Worm (Caenorhabditis elegans) whole organism, late embryonic: ENCODE measurements around the gene spin-4.

Experiments
- C08G9.2 ChIP-seq: sonication (generic microtip); optimal IDR thresholded peaks from 2 replicates; lab custom pipeline; 2016; ENCODE audit warnings: mild to moderate bottlenecking, missing genetic modification characterization, moderate library complexity, missing compliant biosample characterization
- C38D4.7 ChIP-seq: fragments of 200-800 bp; sonication (Bioruptor generic); optimal IDR thresholded peaks from 2 replicates; lab custom pipeline; 2018; ENCODE audit warnings: mild to moderate bottlenecking, missing genetic modification characterization, moderate library complexity, missing compliant biosample characterization
- F13H6.1 ChIP-seq: sonication (generic microtip); optimal IDR thresholded peaks from 2 replicates; lab custom pipeline; 2016; ENCODE audit warnings: missing genetic modification characterization, missing compliant biosample characterization
- ahr-1 ChIP-seq: sonication (generic microtip); optimal IDR thresholded peaks from 2 replicates; lab custom pipeline; 2016; ENCODE audit warnings: missing genetic modification characterization, missing compliant biosample characterization
- ceh-18 ChIP-seq: sonication (generic microtip); optimal IDR thresholded peaks from 2 replicates; lab custom pipeline; 2016; ENCODE audit warnings: missing genetic modification characterization, missing compliant biosample characterization
- ceh-19 ChIP-seq: fragments of 200-800 bp; sonication (Bioruptor generic); optimal IDR thresholded peaks from 2 replicates; lab custom pipeline; 2018; ENCODE audit warnings: mild to moderate bottlenecking, missing genetic modification characterization, missing compliant biosample characterization
- ceh-2 ChIP-seq: sonication (generic microtip); optimal IDR thresholded peaks from 2 replicates; lab custom pipeline; 2016; ENCODE audit warnings: missing genotype, missing genetic modification characterization, missing compliant biosample characterization
- ceh-22 ChIP-seq: sonication (generic microtip); optimal IDR thresholded peaks from 2 replicates; lab custom pipeline; 2017; ENCODE audit warnings: missing biosample characterization, missing genetic modification characterization
- ceh-24 ChIP-seq: sonication (generic microtip); optimal IDR thresholded peaks from 2 replicates; lab custom pipeline; 2016; ENCODE audit warnings: mild to moderate bottlenecking, missing genetic modification characterization, missing compliant biosample characterization
- ceh-31 ChIP-seq: sonication (generic microtip); optimal IDR thresholded peaks from 2 replicates; lab custom pipeline; 2016; ENCODE audit warnings: missing genetic modification characterization, missing compliant biosample characterization
- ceh-34 ChIP-seq: sonication (generic microtip); optimal IDR thresholded peaks from 2 replicates; lab custom pipeline; 2016; ENCODE audit warnings: mild to moderate bottlenecking, missing genetic modification characterization, missing compliant biosample characterization
- ceh-45 ChIP-seq: fragments of 200-800 bp; sonication (Bioruptor generic); IDR thresholded peaks from 2 replicates; pipeline ENCODE4 v1.3.6; 2022; ENCODE audit warnings: missing genetic modification reagents, missing genetic modification characterization, missing compliant biosample characterization
- ceh-48 ChIP-seq: sonication (generic microtip); optimal IDR thresholded peaks from 2 replicates; lab custom pipeline; 2016; ENCODE audit warnings: missing genetic modification characterization, inconsistent platforms, missing compliant biosample characterization
- dmd-4 ChIP-seq: sonication (generic microtip); optimal IDR thresholded peaks from 2 replicates; lab custom pipeline; 2016; ENCODE audit warnings: borderline replicate concordance, missing genetic modification characterization, missing compliant biosample characterization
- elt-2 ChIP-seq: sonication (generic microtip); optimal IDR thresholded peaks from 2 replicates; lab custom pipeline; 2016; ENCODE audit warnings: missing genetic modification reagents, missing genetic modification characterization, missing compliant biosample characterization
- ets-4 ChIP-seq: sonication (generic microtip); optimal IDR thresholded peaks from 2 replicates; lab custom pipeline; 2016; ENCODE audit warnings: missing genetic modification characterization, missing compliant biosample characterization
- eyg-1 ChIP-seq: sonication (generic microtip); optimal IDR thresholded peaks from 2 replicates; lab custom pipeline; 2016; ENCODE audit warnings: missing genotype, missing genetic modification characterization, missing compliant biosample characterization
- fax-1 ChIP-seq: sonication (generic microtip); optimal IDR thresholded peaks from 2 replicates; lab custom pipeline; 2016; ENCODE audit warnings: missing genotype, missing genetic modification characterization, missing compliant biosample characterization
- fkh-6 ChIP-seq: sonication (generic microtip); optimal IDR thresholded peaks from 2 replicates; lab custom pipeline; 2016; ENCODE audit warnings: missing genetic modification characterization, missing compliant biosample characterization
- hlh-30 ChIP-seq: sonication (generic microtip); optimal IDR thresholded peaks from 2 replicates; lab custom pipeline; 2017; ENCODE audit warnings: antibody characterized with exemption, missing genetic modification characterization, missing compliant biosample characterization; ENCODE audit not compliant: insufficient read depth
- hlh-6 ChIP-seq: sonication (generic microtip); optimal IDR thresholded peaks from 2 replicates; lab custom pipeline; 2016; ENCODE audit warnings: missing genotype, missing genetic modification characterization, missing compliant biosample characterization
- hlh-8 ChIP-seq: sonication (generic microtip); optimal IDR thresholded peaks from 2 replicates; lab custom pipeline; 2016; ENCODE audit warnings: missing genotype, missing genetic modification characterization, missing compliant biosample characterization
- lim-6 ChIP-seq: sonication (generic microtip); optimal IDR thresholded peaks from 2 replicates; lab custom pipeline; 2016; ENCODE audit warnings: missing genetic modification characterization, missing compliant biosample characterization
- madf-2 ChIP-seq: sonication (generic microtip); optimal IDR thresholded peaks from 2 replicates; lab custom pipeline; 2017; ENCODE audit warnings: missing genetic modification characterization, missing compliant biosample characterization
- mec-3 ChIP-seq: sonication (generic microtip); optimal IDR thresholded peaks from 2 replicates; lab custom pipeline; 2016; ENCODE audit warnings: borderline replicate concordance, missing genetic modification characterization, missing compliant biosample characterization
- nfya-1 ChIP-seq: sonication (generic microtip); optimal IDR thresholded peaks from 2 replicates; lab custom pipeline; 2017; ENCODE audit warnings: missing genetic modification characterization, mild to moderate bottlenecking, missing compliant biosample characterization, antibody characterized with exemption, moderate library complexity
- pag-3 ChIP-seq: sonication (generic microtip); optimal IDR thresholded peaks from 2 replicates; lab custom pipeline; 2016; ENCODE audit warnings: missing compliant biosample characterization, missing genetic modification characterization, borderline replicate concordance
- pat-9 ChIP-seq: fragments of 200-800 bp; sonication (Bioruptor generic); optimal IDR thresholded peaks from 2 replicates; lab custom pipeline; 2018; ENCODE audit warnings: mild to moderate bottlenecking, missing genetic modification characterization, moderate library complexity, missing compliant biosample characterization
- pros-1 ChIP-seq: fragments of 150-350 bp; optimal IDR thresholded peaks from 2 replicates; lab custom pipeline; 2014; ENCODE audit warnings: missing biosample characterization, missing genetic modification reagents, missing genetic modification characterization
- ref-2 ChIP-seq: sonication (generic microtip); optimal IDR thresholded peaks from 2 replicates; lab custom pipeline; 2016; ENCODE audit warnings: missing genetic modification characterization, missing compliant biosample characterization
- rnt-1 ChIP-seq: sonication (generic microtip); optimal IDR thresholded peaks from 2 replicates; lab custom pipeline; 2016; ENCODE audit warnings: missing genetic modification characterization, missing compliant biosample characterization
- syd-9 ChIP-seq: sonication (generic microtip); optimal IDR thresholded peaks from 2 replicates; lab custom pipeline; 2016; ENCODE audit warnings: mild to moderate bottlenecking, missing genetic modification characterization, moderate library complexity, missing compliant biosample characterization
- tbx-2 ChIP-seq: sonication (generic microtip); optimal IDR thresholded peaks from 2 replicates; lab custom pipeline; 2016; ENCODE audit warnings: missing genetic modification characterization, missing compliant biosample characterization
- tbx-7 ChIP-seq: sonication (generic microtip); optimal IDR thresholded peaks from 2 replicates; lab custom pipeline; 2016; ENCODE audit warnings: missing genotype, missing genetic modification characterization, missing compliant biosample characterization
- unc-3 ChIP-seq, 2 experiments: fragments of 200-800 bp in 1 of 2; sonication (Bioruptor generic) in 1 of 2; sonication (generic microtip) in 1 of 2; conservative IDR thresholded peaks in 1 of 2; optimal IDR thresholded peaks in 1 of 2; 2 replicates each; pipeline versions ENCODE4 v1.3.6 to Lab custom; 2016 to 2022; ENCODE audit warnings: missing compliant biosample characterization in 2 of 2, missing genetic modification characterization in 2 of 2, missing genetic modification reagents in 1 of 2
- unc-86 ChIP-seq: sonication (generic microtip); optimal IDR thresholded peaks from 2 replicates; lab custom pipeline; 2016; ENCODE audit warnings: missing genetic modification characterization, missing compliant biosample characterization
- zip-5 ChIP-seq: sonication (generic microtip); optimal IDR thresholded peaks from 2 replicates; lab custom pipeline; 2016; ENCODE audit warnings: missing genetic modification characterization, missing compliant biosample characterization
- ztf-16 ChIP-seq: sonication (generic microtip); optimal IDR thresholded peaks from 2 replicates; lab custom pipeline; 2017; ENCODE audit warnings: missing genetic modification characterization, missing compliant biosample characterization

Gene spin-4

DNA sequence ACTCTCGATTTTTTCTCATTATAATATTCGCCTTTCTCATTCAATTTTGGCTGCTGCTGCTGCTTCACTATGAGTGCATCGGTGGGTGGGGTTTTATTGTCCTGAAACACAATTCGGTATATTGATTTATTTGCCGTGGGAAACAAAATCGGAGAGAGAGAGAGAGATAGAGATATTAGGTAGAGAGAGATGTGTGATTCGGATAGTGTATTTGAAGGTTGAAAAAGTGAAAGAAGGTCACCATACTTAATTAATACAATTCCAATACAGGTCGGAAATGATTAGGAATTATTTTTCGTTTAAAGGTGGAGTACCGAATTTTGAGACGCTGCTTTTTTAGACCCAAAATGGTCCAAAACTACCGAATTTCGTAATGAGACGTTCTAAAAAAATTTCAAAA is 25.9 kb upstream of the spin-4 start, which contains the start of gene tpst-1:
TSS of gene tpst-1 (minus strand) at position 101 of the 400 bp plus-strand sequence.
- no peak for TF ChIP-seq hlh-6 (tag; lab: Kevin White, UChicago)

DNA sequence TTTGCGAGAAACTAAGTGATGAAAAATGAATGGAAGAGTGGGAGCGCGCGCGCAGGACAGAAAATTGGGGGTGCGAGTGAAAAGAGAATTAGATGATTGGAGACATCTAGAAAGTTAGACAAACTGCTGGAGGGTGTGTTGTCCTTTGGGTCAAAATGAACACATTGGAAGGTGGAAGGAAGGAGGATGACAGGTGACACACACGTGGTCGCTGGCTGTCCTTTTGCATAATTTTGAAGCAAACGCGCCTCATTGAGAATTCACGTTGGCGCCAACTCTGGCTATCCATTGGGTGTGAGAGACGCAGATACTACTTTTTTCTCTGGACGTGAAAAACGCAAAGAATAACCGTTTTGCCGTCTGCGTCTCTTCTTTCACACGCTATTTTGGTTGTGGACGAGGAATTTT is 22.6 kb upstream of the spin-4 start:
- TF ChIP-seq ceh-31 (tag; lab: Kevin White, UChicago) (peak; percentile 68), tbx-2 (tag; lab: Kevin White, UChicago) (peak; percentile 60), hlh-30 (tag; lab: Kevin White, UChicago) (peak; percentile 63), nfya-1 (peak; percentile 12), rnt-1 (peak; percentile 46), ceh-18 (tag; lab: Kevin White, UChicago) (peak; percentile 61), C08G9.2 (tag; lab: Kevin White, UChicago) (peak; percentile 61), ref-2 (peak; percentile 24)
- TF ChIP-seq, all 69 proteins: peak for 8; not testable (repeated sequence) for 61

DNA sequence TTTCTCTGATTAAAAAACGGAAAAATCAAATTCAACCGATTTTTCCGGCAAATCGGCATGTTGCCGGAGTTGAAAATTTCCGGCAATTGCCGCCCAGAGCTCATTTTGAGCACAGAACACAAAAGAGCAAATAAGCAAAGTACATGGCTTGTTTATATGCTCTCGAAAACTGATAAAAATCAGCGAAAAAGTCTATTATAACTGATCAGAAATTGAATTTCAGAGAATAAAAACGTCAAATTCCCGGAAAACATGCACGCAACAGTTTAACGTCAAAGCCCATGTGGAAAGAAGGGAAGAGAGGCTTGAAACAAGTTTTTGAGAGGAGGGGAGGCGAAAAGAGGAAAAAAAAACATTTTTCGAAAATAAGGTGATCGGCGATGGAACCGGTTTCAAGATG is 19.3 kb upstream of the spin-4 start:
- TF ChIP-seq ceh-45 (no peak), eyg-1 (tag; lab: Kevin White, UChicago) (no peak), zip-5 (no peak), elt-2 (tag; lab: Kevin White, UChicago) (no peak), C08G9.2 (tag; lab: Kevin White, UChicago) (no peak), unc-3 (GFP tag; conservative IDR thresholded peaks at IDR 0.05; lab: Robert Waterston, UW) (no peak), unc-3 (tag; optimal IDR thresholded peaks at IDR 0.05; lab: Kevin White, UChicago) (no peak), syd-9 (tag; lab: Kevin White, UChicago) (no peak)

DNA sequence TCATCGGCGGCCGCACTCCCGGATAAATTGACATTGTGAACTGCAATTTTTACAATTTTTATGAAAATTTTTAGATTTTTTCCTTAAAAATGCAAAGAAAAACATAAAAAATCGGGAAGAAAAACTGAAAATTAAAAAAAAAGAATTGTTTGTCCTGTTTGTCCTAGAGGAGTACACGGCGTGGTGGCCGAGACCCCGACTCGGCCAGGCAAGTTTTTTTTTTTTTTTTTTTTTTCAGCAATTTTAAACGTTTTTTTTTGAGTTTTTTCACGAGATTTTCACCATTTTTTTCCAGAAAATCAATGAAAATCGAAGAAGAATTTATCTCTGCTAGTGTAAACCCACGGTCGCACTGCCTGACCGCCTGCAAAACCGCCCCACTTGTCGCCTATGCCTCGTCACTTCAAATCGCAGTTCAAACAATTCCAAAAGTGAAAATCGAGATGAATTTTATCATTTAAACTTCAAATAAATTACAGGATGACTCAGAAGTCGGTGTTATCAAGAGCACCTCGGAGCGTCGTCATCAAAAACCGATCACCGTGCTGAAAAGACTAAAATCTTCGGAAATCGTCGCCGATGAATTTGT is 14.6 kb upstream of the spin-4 start, which contains the start of the genes taf-7.2 and elpc-2:
TSS of gene taf-7.2 (minus strand) at position 42 of the 589 bp plus-strand sequence.
TSS of gene elpc-2 (plus strand) at position 296 of the 589 bp plus-strand sequence.
- TF ChIP-seq tbx-7 (peak; percentile 83), ceh-34 (peak; percentile 35), ceh-24 (tag; lab: Kevin White, UChicago) (no peak), ahr-1 (tag; lab: Kevin White, UChicago) (no peak), pag-3 (tag; lab: Kevin White, UChicago) (no peak), C08G9.2 (tag; lab: Kevin White, UChicago) (peak; percentile 90), ceh-48 (tag; lab: Kevin White, UChicago) (no peak), ets-4 (tag; lab: Kevin White, UChicago) (peak; percentile 82), tbx-2 (tag; lab: Kevin White, UChicago) (peak; percentile 82), zip-5 (peak; percentile 67), pros-1 (no peak), C38D4.7 (GFP tag; lab: Kevin White, UChicago) (no peak), ceh-22 (no peak), hlh-8 (tag; lab: Kevin White, UChicago) (peak; percentile 21), F13H6.1 (tag; lab: Kevin White, UChicago) (no peak), ceh-2 (tag; lab: Kevin White, UChicago) (peak; percentile 72), ztf-16 (tag; lab: Kevin White, UChicago) (peak; percentile 39), rnt-1 (peak; percentile 22), madf-2 (tag; lab: Kevin White, UChicago) (no peak), pat-9 (tag; lab: Kevin White, UChicago) (no peak), unc-86 (peak; percentile 6), ceh-31 (tag; lab: Kevin White, UChicago) (peak; percentile 90), hlh-30 (tag; lab: Kevin White, UChicago) (no peak), ceh-19 (no peak), elt-2 (tag; lab: Kevin White, UChicago) (peak; percentile 45), fax-1 (tag; lab: Kevin White, UChicago) (peak; percentile 49), fkh-6 (tag; lab: Kevin White, UChicago) (no peak), mec-3 (tag; lab: Kevin White, UChicago) (peak; percentile 54), syd-9 (tag; lab: Kevin White, UChicago) (no peak), dmd-4 (tag; lab: Kevin White, UChicago) (no peak), lim-6 (tag; lab: Kevin White, UChicago) (peak; percentile 66)
